Worm (Caenorhabditis elegans) whole organism, mixed stage, embryonic: ENCODE results near the gene oac-21.

Source experiments
- blmp-1 ChIP-seq: fragments of 150-350 bp; optimal IDR thresholded peaks from 2 replicates; lab custom pipeline; 2014; ENCODE audit warnings: missing biosample characterization, missing genetic modification characterization
- ces-1 ChIP-seq: fragments of 150-350 bp; optimal IDR thresholded peaks from 2 replicates; lab custom pipeline; 2014; ENCODE audit warnings: missing biosample characterization, missing genetic modification reagents, missing genetic modification characterization
- elt-1 ChIP-seq: sonication (generic microtip); optimal IDR thresholded peaks from 2 replicates; lab custom pipeline; 2017; ENCODE audit warnings: missing genetic modification characterization, mild to moderate bottlenecking, missing compliant biosample characterization, antibody characterized with exemption, moderate library complexity, borderline replicate concordance; ENCODE audit not compliant: insufficient read depth
- elt-3 ChIP-seq: fragments of 150-350 bp; optimal IDR thresholded peaks from 2 replicates; lab custom pipeline; 2014; ENCODE audit warnings: missing biosample characterization, missing genetic modification characterization
- lin-13 ChIP-seq: fragments of 150-350 bp; optimal IDR thresholded peaks from 2 replicates; lab custom pipeline; 2014; ENCODE audit warnings: missing biosample characterization, missing genetic modification characterization
- lin-32 ChIP-seq: fragments of 200-800 bp; sonication (Bioruptor generic); optimal IDR thresholded peaks from 2 replicates; lab custom pipeline; 2018; ENCODE audit warnings: mild to moderate bottlenecking, missing genetic modification characterization, missing compliant biosample characterization
- lsy-2 ChIP-seq: fragments of 150-350 bp; optimal IDR thresholded peaks from 2 replicates; lab custom pipeline; 2014; ENCODE audit warnings: missing biosample characterization, missing genetic modification characterization
- nhr-237 ChIP-seq: fragments of 150-350 bp; optimal IDR thresholded peaks from 2 replicates; lab custom pipeline; 2014; ENCODE audit warnings: missing biosample characterization, missing genetic modification characterization
- nhr-76 ChIP-seq: sonication (generic microtip); optimal IDR thresholded peaks from 2 replicates; lab custom pipeline; 2017; ENCODE audit warnings: missing biosample characterization, missing genetic modification characterization
- pha-4 ChIP-seq: fragments of 150-350 bp; optimal IDR thresholded peaks from 2 replicates; lab custom pipeline; 2018; ENCODE audit warnings: missing biosample characterization, missing genetic modification reagents, missing genetic modification characterization
- snpc-4 ChIP-seq: fragments of 150-350 bp; optimal IDR thresholded peaks from 2 replicates; lab custom pipeline; 2014; ENCODE audit warnings: missing biosample characterization, missing genetic modification characterization
- unc-39 ChIP-seq: fragments of 150-350 bp; optimal IDR thresholded peaks from 2 replicates; lab custom pipeline; 2014; ENCODE audit warnings: missing biosample characterization, missing genetic modification characterization
- unc-62 ChIP-seq: fragments of 150-350 bp; optimal IDR thresholded peaks from 2 replicates; lab custom pipeline; 2014; ENCODE audit warnings: missing biosample characterization, missing genetic modification reagents, missing genetic modification characterization
- zip-8 ChIP-seq: fragments of 150-350 bp; optimal IDR thresholded peaks from 2 replicates; lab custom pipeline; 2014; ENCODE audit warnings: missing biosample characterization, missing genetic modification characterization

ce11 chrIV:3894004-3894480, 5.0 kb downstream of the oac-21 start, which contains the start of gene F56D6.8:
- TF ChIP-seq snpc-4 (tag; lab: Kevin White, UChicago) (no peak), unc-62 (GFP tag; lab: Kevin White, UChicago) (no peak), elt-3 (tag; lab: Kevin White, UChicago) (no peak), lsy-2 (tag; lab: Kevin White, UChicago) (no peak), zip-8 (no peak), pha-4 (tag; lab: Kevin White, UChicago) (no peak), nhr-237 (tag; lab: Kevin White, UChicago) (no peak), blmp-1 (no peak), ces-1 (GFP tag; lab: Kevin White, UChicago) (no peak), lin-13 (tag; lab: Kevin White, UChicago) (no peak), elt-1 (no peak), nhr-76 (tag; lab: Kevin White, UChicago) (no peak), unc-39 (tag; lab: Kevin White, UChicago) (no peak), lin-32 (GFP tag; lab: Kevin White, UChicago) (no peak)
